Fruit fly (Drosophila melanogaster) Kc167 (cell line): ENCODE results near the gene CG15019.

ENCODE experiments used
- Myc ChIP-seq: fragments of >200 bp; optimal IDR thresholded peaks from 2 replicates; lab custom pipeline; 2017; ENCODE audit warnings: missing external identifiers
- Sin3A ChIP-seq: fragments of >200 bp; optimal IDR thresholded peaks from 2 replicates; lab custom pipeline; 2018; ENCODE audit warnings: missing external identifiers
- h ChIP-seq: fragments of >200 bp; optimal IDR thresholded peaks from 3 replicates; lab custom pipeline; 2018; ENCODE audit warnings: missing external identifiers
- insv ChIP-seq: fragments of >200 bp; optimal IDR thresholded peaks from 3 replicates; lab custom pipeline; 2018; ENCODE audit warnings: missing external identifiers
- psq ChIP-seq: fragments of >200 bp; optimal IDR thresholded peaks from 2 replicates; lab custom pipeline; 2017; ENCODE audit warnings: missing external identifiers
- ttk ChIP-seq: sonication (Bioruptor generic); optimal IDR thresholded peaks from 2 replicates; lab custom pipeline; 2017; ENCODE audit warnings: missing external identifiers

Gene CG15019

DNA sequence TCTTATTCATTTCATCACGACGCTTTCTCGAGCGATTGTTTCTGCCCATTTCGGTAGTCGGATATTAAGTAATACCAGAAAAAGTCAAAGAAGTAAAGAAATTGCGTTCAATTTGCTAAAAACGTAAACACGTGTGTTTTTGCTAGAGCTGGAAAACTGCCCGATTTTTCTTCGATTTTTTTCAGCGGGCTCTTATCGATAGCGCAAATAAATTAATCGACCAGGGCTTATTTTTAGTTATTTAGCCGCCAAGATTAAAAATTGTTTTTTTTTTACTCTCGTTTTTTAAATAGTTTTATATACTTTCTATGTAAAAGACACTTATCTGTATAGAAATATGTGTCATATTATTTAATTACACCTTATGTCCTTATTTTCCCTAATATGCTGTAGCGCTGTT lies at the start of gene CG15019:
CG15019 (minus strand) TSS at position 138 of the 400 bp plus-strand sequence.
- TF ChIP-seq Sin3A (no peak), insv (lab: Kevin White, UChicago) (no peak), ttk (no peak), Myc (lab: Kevin White, UChicago) (no peak)

DNA sequence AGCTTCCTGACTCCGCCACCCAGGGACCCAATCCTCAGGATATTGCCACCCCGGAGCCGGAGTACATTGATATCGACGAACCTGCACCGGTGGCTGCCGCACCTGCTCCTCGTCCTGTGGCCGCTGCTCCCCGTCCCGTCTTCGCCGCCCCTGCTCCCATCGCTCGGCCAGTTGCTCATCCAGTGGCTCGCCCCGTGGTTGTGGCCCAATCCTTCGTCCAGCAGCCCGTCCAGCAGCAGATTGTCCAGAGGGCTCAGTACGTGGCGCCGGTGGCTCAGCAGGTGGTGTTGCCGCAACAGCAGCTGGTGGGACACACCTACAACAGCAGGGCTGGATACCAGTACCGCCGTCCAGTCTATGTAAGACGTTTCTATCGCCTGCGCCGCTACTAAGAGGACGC lies 41.4 kb upstream of the CG15019 start:
- TF ChIP-seq ttk (no peak), h (lab: Kevin White, UChicago) (no peak), Sin3A (no peak), insv (lab: Kevin White, UChicago) (no peak), psq (lab: Kevin White, UChicago) (no peak), Myc (lab: Kevin White, UChicago) (no peak)

DNA sequence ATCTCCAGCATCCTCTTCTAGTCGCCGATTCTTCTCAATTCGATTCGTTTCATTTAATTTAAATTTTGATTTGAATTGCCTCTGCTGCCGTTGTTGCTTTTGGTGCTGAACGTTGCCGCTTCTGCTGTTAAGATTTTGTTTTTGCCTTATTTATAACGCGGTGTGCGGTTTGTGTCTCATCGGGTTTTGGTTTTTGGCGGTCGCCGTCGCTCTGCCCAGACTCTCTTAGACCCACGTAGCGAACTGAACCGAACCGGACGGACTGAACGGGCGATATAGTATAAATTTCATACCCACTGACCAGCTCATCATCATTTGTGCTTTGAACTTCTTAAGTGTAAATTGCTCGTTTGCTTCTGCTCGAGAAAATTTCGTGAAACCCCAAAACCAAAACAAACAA lies 40.4 kb upstream of the CG15019 start, which contains the start of gene CG12607:
CG12607 (plus strand) TSS at position 301 of the 400 bp plus-strand sequence.
- TF ChIP-seq psq (lab: Kevin White, UChicago), result no peak

DNA sequence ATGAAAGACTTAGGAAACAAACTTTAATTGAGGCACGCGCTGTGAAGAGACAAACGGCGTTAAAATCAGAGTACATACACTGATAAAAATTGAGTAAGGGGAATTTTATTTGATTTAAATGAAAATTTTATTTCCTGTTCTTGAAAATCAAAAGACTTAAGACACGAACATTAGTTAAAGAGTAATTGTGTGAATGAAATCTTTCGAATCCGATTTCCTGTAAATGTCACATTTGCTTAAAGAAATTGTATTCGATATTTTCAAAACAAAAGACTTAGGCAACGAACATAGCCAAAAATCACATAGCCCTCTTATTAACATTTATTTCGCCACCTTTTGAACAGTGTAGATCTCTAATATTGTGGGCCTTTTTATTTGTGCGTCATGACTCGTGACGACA lies 40.0 kb upstream of the CG15019 start:
- no peak for TF ChIP-seq Myc (lab: Kevin White, UChicago)
- TF ChIP-seq Sin3A, result no peak
- TF ChIP-seq h (lab: Kevin White, UChicago), result no peak
- no peak for TF ChIP-seq psq (lab: Kevin White, UChicago)
- no peak for TF ChIP-seq ttk
- no peak for TF ChIP-seq insv (lab: Kevin White, UChicago)

DNA sequence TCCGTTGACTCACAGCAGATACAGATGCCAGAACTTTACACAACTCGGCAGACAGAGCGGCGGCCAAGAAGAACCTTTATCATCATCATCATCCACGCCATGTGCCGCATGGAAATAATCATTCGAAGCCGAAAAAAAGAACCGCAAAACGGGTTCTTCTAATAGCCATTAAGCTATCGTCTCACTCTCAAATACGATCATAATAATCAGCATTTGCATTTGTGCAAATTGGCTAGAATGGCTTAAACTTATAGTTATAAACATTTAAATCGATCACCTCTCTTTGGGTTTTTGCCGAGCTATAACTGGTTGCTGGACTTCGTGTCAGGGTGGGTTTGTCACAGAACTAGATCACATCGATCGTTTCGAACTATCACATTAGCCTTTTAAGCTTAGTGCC lies 36.3 kb upstream of the CG15019 start:
- TF ChIP-seq h (lab: Kevin White, UChicago), result no peak
- no peak for TF ChIP-seq Sin3A
- no peak for TF ChIP-seq Myc (lab: Kevin White, UChicago)
- TF ChIP-seq insv (lab: Kevin White, UChicago), result no peak

DNA sequence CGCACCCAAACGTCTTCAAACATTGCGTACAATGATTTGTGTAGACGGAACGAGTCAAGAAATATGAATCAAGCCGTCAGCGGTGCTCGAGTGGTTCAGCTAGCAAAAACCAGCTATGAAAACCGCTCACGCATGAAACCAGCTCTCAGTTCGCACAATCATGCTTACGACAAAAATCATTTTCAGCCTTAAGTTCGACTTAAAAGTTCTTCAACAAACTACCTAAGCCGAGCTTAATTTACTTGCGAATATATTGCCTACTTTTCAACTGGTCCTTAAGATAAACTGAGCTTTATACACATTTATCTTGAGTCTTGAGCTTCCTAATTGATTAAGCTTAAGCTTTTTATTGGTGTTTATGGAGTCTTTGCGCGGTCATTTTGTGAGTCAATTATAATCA lies 34.3 kb upstream of the CG15019 start:
- TF ChIP-seq h (lab: Kevin White, UChicago) (no peak), Myc (lab: Kevin White, UChicago) (no peak), Sin3A (no peak), psq (lab: Kevin White, UChicago) (no peak), ttk (no peak), insv (lab: Kevin White, UChicago) (no peak)

DNA sequence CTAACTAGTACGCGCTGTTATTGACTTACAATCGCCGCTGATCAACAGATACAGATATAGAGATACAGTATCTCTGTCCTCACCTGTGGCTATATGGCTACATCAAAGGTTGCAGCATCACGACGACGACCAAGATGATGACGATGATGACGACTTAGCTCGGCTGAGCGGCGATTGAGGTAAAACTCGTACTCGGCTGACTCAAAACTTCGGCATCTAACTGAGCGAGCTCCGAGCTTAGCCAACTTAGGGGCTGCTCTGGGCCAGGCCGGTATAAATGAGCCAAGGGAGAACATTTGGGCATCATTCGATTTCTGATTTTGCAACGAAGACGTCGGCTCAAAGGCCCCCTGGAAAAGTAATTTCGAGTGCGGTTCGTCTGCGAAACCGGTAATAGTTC lies 30.6 kb upstream of the CG15019 start, which contains the start of gene CG15021:
CG15021 (plus strand) TSS at position 301 of the 400 bp plus-strand sequence.
- TF ChIP-seq ttk (no peak), Sin3A (no peak), insv (lab: Kevin White, UChicago) (no peak), Myc (lab: Kevin White, UChicago) (no peak), h (lab: Kevin White, UChicago) (no peak), psq (lab: Kevin White, UChicago) (no peak)

DNA sequence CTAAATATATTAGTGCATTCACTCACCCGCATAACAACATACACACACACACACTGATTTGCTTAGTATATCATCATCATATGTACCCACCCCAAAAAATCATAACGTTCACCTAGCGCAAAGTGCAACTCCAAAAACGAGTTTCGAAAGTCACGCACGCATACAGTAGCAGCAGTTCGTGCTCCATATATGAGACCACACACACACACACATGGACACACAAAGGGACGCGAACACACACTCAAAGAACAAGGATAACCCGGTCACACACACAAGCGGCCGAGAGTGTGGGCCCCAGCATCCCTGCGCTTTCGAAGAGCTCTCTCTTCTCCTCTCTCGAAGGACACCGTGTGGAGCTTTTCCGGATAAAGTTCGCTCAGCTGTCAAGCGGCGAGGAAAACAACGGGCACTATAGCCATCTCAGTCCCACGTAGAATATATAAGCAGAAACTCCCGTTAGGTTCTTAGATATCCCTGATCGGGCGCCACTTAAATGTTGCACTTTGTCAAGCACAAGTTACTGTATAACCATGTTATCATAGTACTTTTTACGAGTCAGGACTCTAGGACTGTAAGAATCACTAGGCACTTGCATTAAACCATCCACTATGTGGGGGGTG lies 25.4 kb upstream of the CG15019 start:
- TF ChIP-seq ttk, result no peak
- no peak for TF ChIP-seq psq (lab: Kevin White, UChicago)
- TF ChIP-seq Sin3A, result no peak
- TF ChIP-seq h (lab: Kevin White, UChicago), result no peak
- TF ChIP-seq Myc (lab: Kevin White, UChicago), result no peak
- TF ChIP-seq insv (lab: Kevin White, UChicago), result no peak

DNA sequence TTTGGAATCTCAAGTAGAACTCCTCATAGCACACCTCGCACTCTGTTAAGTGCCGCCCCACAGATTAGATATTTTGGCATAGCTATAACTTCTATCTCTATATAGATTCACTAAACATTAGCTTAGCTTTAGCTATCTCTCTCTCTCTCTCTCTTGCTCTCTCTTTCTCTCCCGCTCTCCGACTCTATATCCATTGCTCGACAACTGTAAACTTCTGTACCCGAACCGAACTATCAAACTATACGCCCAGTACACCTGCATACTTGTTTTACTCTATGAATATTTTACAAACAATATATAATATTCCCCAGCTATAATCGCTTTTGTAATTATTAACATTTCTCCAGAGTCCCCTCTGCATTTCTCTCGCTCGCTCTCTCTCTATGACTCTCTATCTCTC lies 24.5 kb upstream of the CG15019 start:
- no peak for TF ChIP-seq psq (lab: Kevin White, UChicago)
- no peak for TF ChIP-seq ttk
- no peak for TF ChIP-seq insv (lab: Kevin White, UChicago)
- TF ChIP-seq Myc (lab: Kevin White, UChicago), result no peak
- TF ChIP-seq Sin3A, result no peak
- TF ChIP-seq h (lab: Kevin White, UChicago), result no peak

DNA sequence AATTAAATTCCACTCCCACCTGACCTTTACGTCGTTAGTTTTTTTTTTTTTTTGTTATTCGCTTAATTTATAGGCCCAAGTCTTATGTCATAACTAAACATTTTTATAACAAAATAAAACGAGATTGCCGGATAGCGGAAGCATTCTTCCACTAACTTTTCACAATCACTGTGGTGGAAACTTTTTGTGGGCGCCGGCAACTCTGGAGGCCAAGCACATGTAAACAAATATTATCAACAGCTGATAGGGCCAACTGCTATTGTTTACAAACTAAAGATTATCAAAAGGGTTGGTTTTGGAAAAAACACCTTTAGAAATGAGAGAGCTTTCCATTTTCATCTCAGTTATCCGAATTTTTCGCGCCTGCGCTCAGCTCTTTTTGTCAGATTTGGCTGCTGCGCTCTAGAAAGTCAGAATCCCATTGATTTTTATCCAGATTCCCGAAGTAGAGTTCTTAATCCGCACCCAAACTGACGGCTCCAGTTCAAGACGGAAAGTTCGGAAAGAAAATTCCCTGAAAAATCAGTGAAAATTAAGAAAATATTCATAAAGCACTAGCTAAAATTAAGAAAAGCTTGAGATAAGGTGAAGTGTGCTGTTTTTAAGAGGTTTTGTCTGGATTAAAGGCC lies 23.2 kb upstream of the CG15019 start, which contains the start of gene nAChRbeta1:
nAChRbeta1 (plus strand) TSS at position 432 of the 629 bp plus-strand sequence.
- TF ChIP-seq Myc (lab: Kevin White, UChicago) (no peak), h (lab: Kevin White, UChicago) (no peak), insv (lab: Kevin White, UChicago) (no peak), ttk (no peak), Sin3A (no peak), psq (lab: Kevin White, UChicago) (no peak)

DNA sequence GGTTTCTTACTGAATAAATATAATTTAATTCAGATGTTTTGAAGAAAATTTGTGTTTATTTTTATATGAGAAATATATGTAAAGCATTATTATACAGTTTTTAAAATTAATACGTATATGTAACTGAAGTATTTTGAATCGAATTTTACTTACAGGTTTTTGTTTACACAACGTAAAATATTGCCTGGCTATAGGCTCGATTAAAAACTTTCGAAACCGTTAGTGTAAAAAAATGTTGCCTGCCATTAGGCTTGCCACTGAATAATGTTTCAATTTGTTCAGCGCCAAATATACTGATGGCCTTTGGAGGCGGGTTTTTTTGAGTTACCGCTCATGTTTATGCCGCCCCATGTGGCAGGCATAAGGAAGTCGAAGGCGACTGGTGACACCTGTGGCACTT lies 20.7 kb upstream of the CG15019 start:
- TF ChIP-seq ttk (no peak), Myc (lab: Kevin White, UChicago) (no peak), psq (lab: Kevin White, UChicago) (no peak), insv (lab: Kevin White, UChicago) (no peak), h (lab: Kevin White, UChicago) (no peak), Sin3A (no peak)

DNA sequence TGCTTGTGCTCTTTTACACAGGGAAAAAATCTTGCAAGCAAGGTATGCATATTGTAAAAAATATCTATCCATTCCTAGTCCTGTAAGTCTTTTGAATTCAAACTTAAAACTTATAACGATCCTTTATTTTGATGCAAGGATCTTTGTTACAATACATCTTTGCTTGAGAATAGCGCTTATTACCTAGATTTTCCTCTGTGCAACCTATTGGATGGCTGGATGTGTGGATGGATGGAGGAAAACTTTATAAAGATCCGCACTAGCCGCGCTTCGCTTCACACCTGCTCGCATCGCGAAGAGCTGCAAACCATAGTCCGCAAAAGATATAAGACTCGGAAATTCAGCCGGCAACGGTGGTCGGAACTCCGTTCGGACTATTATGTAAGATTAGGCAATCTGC lies 15.5 kb upstream of the CG15019 start, which contains the start of gene CG15020:
CG15020 (plus strand) TSS at position 301 of the 400 bp plus-strand sequence.
- no peak for TF ChIP-seq Myc (lab: Kevin White, UChicago)
- TF ChIP-seq psq (lab: Kevin White, UChicago), result no peak
- no peak for TF ChIP-seq Sin3A
- TF ChIP-seq h (lab: Kevin White, UChicago), result no peak
- no peak for TF ChIP-seq ttk
- no peak for TF ChIP-seq insv (lab: Kevin White, UChicago)
